Worm (Caenorhabditis elegans) whole organism, L3 larva: ENCODE results near the gene Y50D4A.6.

Experiments used
- R02D3.7 ChIP-seq: fragments of 150-350 bp; optimal IDR thresholded peaks from 2 replicates; lab custom pipeline; 2014; ENCODE audit warnings: missing biosample characterization, missing genetic modification characterization
- ZK546.5 ChIP-seq: sonication (generic microtip); optimal IDR thresholded peaks from 2 replicates; lab custom pipeline; 2017; ENCODE audit warnings: missing biosample characterization, missing genetic modification characterization
- aly-2 ChIP-seq: fragments of 150-350 bp; optimal IDR thresholded peaks from 2 replicates; lab custom pipeline; 2014; ENCODE audit warnings: missing biosample characterization, missing genetic modification characterization
- ama-1 ChIP-seq: fragments of 150-350 bp; optimal IDR thresholded peaks from 2 replicates; lab custom pipeline; 2018
- ceh-16 ChIP-seq: sonication (generic microtip); optimal IDR thresholded peaks from 2 replicates; lab custom pipeline; 2017; ENCODE audit warnings: missing biosample characterization, missing genetic modification characterization
- ceh-9 ChIP-seq: sonication (generic microtip); optimal IDR thresholded peaks from 2 replicates; lab custom pipeline; 2018; ENCODE audit warnings: missing biosample characterization, missing genetic modification characterization
- daf-12 ChIP-seq: fragments of 150-350 bp; optimal IDR thresholded peaks from 2 replicates; lab custom pipeline; 2014; ENCODE audit warnings: missing biosample characterization, missing genetic modification reagents, missing genetic modification characterization
- elt-1 ChIP-seq: fragments of 150-350 bp; optimal IDR thresholded peaks from 2 replicates; lab custom pipeline; 2014; ENCODE audit warnings: missing biosample characterization, missing genetic modification characterization
- elt-2 ChIP-seq: sonication (generic microtip); optimal IDR thresholded peaks from 2 replicates; lab custom pipeline; 2016; ENCODE audit warnings: missing genetic modification reagents, mild to moderate bottlenecking, missing genetic modification characterization, missing compliant biosample characterization
- elt-3 ChIP-seq, 3 experiments: fragments of 150-350 bp in 1 of 3; sonication (generic microtip) in 2 of 3; optimal IDR thresholded peaks; 2 replicates in 2 of 3; 4 replicates in 1 of 3; lab custom pipeline; 2014 to 2017; ENCODE audit warnings: missing biosample characterization in 3 of 3, missing genetic modification characterization in 3 of 3
- eor-1 ChIP-seq, 2 experiments: fragments of 150-350 bp; optimal IDR thresholded peaks; 2 replicates each; lab custom pipeline; 2014 to 2018; ENCODE audit warnings: missing biosample characterization in 2 of 2, missing genetic modification characterization in 2 of 2
- fkh-10 ChIP-seq: sonication (generic microtip); optimal IDR thresholded peaks from 2 replicates; lab custom pipeline; 2017; ENCODE audit warnings: missing biosample characterization, missing genetic modification reagents, missing genetic modification characterization
- fkh-2 ChIP-seq: fragments of 150-350 bp; optimal IDR thresholded peaks from 2 replicates; lab custom pipeline; 2014; ENCODE audit warnings: missing biosample characterization, missing genetic modification reagents, missing genetic modification characterization
- lin-15B ChIP-seq: fragments of 150-350 bp; optimal IDR thresholded peaks from 2 replicates; lab custom pipeline; 2014; ENCODE audit warnings: missing biosample characterization, missing genetic modification characterization
- lsy-12 ChIP-seq: sonication (generic microtip); optimal IDR thresholded peaks from 2 replicates; lab custom pipeline; 2016; ENCODE audit warnings: mild to moderate bottlenecking, missing genetic modification characterization, missing compliant biosample characterization
- mml-1 ChIP-seq: fragments of 150-350 bp; sonication (generic microtip); optimal IDR thresholded peaks from 3 replicates; lab custom pipeline; 2014; ENCODE audit warnings: missing biosample characterization, missing genetic modification characterization
- nfya-1 ChIP-seq: sonication (generic microtip); optimal IDR thresholded peaks from 2 replicates; lab custom pipeline; 2017; ENCODE audit warnings: missing genetic modification characterization, mild to moderate bottlenecking, missing compliant biosample characterization, antibody characterized with exemption, moderate library complexity; ENCODE audit not compliant: insufficient read depth
- nhr-12 ChIP-seq: fragments of 150-350 bp; optimal IDR thresholded peaks from 2 replicates; lab custom pipeline; 2014; ENCODE audit warnings: missing biosample characterization, missing genetic modification characterization
- nhr-23 ChIP-seq: fragments of 150-350 bp; optimal IDR thresholded peaks from 2 replicates; lab custom pipeline; 2014; ENCODE audit warnings: missing biosample characterization, missing genetic modification reagents, missing genetic modification characterization
- nhr-237 ChIP-seq: fragments of 150-350 bp; optimal IDR thresholded peaks from 2 replicates; lab custom pipeline; 2014; ENCODE audit warnings: missing biosample characterization, missing genetic modification characterization
- nhr-25 ChIP-seq: sonication (generic microtip); optimal IDR thresholded peaks from 2 replicates; lab custom pipeline; 2017; ENCODE audit warnings: missing biosample characterization, missing genetic modification characterization
- nhr-43 ChIP-seq: sonication (generic microtip); optimal IDR thresholded peaks from 2 replicates; lab custom pipeline; 2016; ENCODE audit warnings: mild to moderate bottlenecking, missing genetic modification characterization, missing compliant biosample characterization; ENCODE audit not compliant: poor library complexity, severe bottlenecking
- nhr-67 ChIP-seq: fragments of 150-350 bp; optimal IDR thresholded peaks from 2 replicates; lab custom pipeline; 2014; ENCODE audit warnings: missing biosample characterization, missing genetic modification characterization
- snpc-4 ChIP-seq: fragments of 150-350 bp; optimal IDR thresholded peaks from 2 replicates; lab custom pipeline; 2014; ENCODE audit warnings: missing biosample characterization, missing genetic modification characterization
- tbx-2 ChIP-seq: sonication (generic microtip); optimal IDR thresholded peaks from 2 replicates; lab custom pipeline; 2016; ENCODE audit warnings: mild to moderate bottlenecking, missing genetic modification characterization, missing compliant biosample characterization
- unc-39 ChIP-seq: sonication (generic microtip); optimal IDR thresholded peaks from 4 replicates; lab custom pipeline; 2017; ENCODE audit warnings: missing biosample characterization, missing genetic modification characterization
- unc-62 ChIP-seq: fragments of 150-350 bp; sonication (generic microtip); optimal IDR thresholded peaks from 4 replicates; lab custom pipeline; 2014; ENCODE audit warnings: missing biosample characterization, missing genetic modification reagents, missing genetic modification characterization
- zag-1 ChIP-seq: fragments of 150-350 bp; optimal IDR thresholded peaks from 2 replicates; lab custom pipeline; 2014; ENCODE audit warnings: missing biosample characterization, missing genetic modification characterization
- ztf-11 ChIP-seq: fragments of 150-350 bp; optimal IDR thresholded peaks from 2 replicates; lab custom pipeline; 2014; ENCODE audit warnings: missing biosample characterization, missing genetic modification characterization
- ztf-4 ChIP-seq: fragments of 150-350 bp; optimal IDR thresholded peaks from 2 replicates; lab custom pipeline; 2014; ENCODE audit warnings: missing biosample characterization, missing genetic modification characterization

The Y50D4A.6 gene

DNA sequence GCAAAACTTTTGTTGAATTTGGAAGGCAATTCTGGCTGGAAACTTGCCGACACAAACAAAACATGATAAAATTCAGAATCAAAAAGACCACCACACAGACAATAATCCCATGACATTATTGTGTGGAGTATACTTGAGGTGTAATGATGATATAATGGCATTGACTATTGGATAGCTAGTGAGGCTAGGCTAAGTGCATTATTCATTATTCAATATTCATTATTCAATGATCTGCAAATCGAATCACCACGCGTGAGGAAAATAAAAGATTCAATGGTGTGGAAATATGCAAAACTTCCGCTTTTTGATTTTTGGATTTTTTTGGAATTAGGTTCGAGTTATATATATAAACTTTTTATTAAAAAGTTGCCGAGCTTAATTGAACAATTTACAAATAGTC, 24.5 kb upstream of the Y50D4A.6 start:
- TF ChIP-seq elt-2 (tag; lab: Kevin White, UChicago) = no peak
- TF ChIP-seq R02D3.7 (tag; lab: Kevin White, UChicago) = no peak
- no peak for TF ChIP-seq ceh-16 (tag; lab: Kevin White, UChicago)
- no peak for TF ChIP-seq unc-62 (GFP tag; lab: Kevin White, UChicago)
- no peak for TF ChIP-seq ztf-4 (tag; lab: Kevin White, UChicago)
- TF ChIP-seq nhr-43 (tag; lab: Kevin White, UChicago) = no peak
- TF ChIP-seq ceh-9 (tag; lab: Kevin White, UChicago) = no peak
- no peak for TF ChIP-seq elt-3 (tag; optimal IDR thresholded peaks at IDR 0.05; lab: Kevin White, UChicago)
- no peak for TF ChIP-seq nhr-67 (tag; lab: Kevin White, UChicago)
- TF ChIP-seq ama-1 = no peak
- TF ChIP-seq mml-1 (tag; lab: Kevin White, UChicago) = no peak
- no peak for TF ChIP-seq eor-1 (tag; optimal IDR thresholded peaks at IDR 0.05; lab: Kevin White, UChicago)
- no peak for TF ChIP-seq nhr-23 (tag; lab: Kevin White, UChicago)
- no peak for TF ChIP-seq nhr-25
- TF ChIP-seq daf-12 (tag; lab: Kevin White, UChicago) = no peak
- no peak for TF ChIP-seq zag-1 (tag; lab: Kevin White, UChicago)
- TF ChIP-seq, all 47 proteins: peak for 0

ce11 chrV:1220509-1220908, 21.4 kb upstream of the Y50D4A.6 start, which contains the start of gene Y50D4A.10:
Gene Y50D4A.10 (minus strand): TSS chrV:1220565.
- TF ChIP-seq ceh-16 (tag; lab: Kevin White, UChicago) (no peak), fkh-2 (tag; lab: Kevin White, UChicago) (no peak), elt-1 (tag; lab: Kevin White, UChicago) (no peak), R02D3.7 (tag; lab: Kevin White, UChicago) (no peak), tbx-2 (tag; lab: Kevin White, UChicago) (no peak), nfya-1 (tag; lab: Kevin White, UChicago) (no peak), daf-12 (tag; lab: Kevin White, UChicago) (no peak), nhr-237 (tag; lab: Kevin White, UChicago) (no peak)
- TF ChIP-seq, all 47 proteins: peak for 0

DNA sequence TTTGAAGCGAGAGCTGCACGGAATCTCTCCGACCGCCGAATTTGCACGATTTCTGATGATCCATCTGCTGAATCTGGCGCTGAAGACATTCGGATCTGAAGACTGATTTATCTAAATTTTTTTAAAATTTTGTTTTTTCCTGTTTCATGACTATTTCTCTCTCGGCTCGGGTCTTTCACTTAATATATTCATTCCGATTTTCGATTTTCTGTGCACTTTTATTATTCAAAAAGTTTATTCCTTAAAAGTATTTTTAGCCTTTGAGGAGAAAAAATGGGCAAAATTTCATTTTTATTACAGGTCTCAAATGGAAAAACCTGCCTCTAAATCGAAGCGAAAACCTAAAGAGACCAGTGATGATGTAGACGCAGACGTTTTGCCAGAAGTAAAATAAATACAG, 8.5 kb upstream of the Y50D4A.6 start, which contains the start of gene Y50D4A.1:
Gene Y50D4A.1, plus strand, starts transcription at position 301 of the 400 bp plus-strand sequence.
- no peak for TF ChIP-seq fkh-10 (GFP tag; lab: Kevin White, UChicago)
- no peak for TF ChIP-seq lin-15B
- TF ChIP-seq ZK546.5 = no peak
- TF ChIP-seq nfya-1 (tag; lab: Kevin White, UChicago) = no peak
- no peak for TF ChIP-seq nhr-12 (tag; lab: Kevin White, UChicago)
- no peak for TF ChIP-seq lsy-12 (tag; lab: Kevin White, UChicago)
- TF ChIP-seq R02D3.7 (tag; lab: Kevin White, UChicago) = no peak
- TF ChIP-seq nhr-23 (tag; lab: Kevin White, UChicago) = no peak
- TF ChIP-seq ztf-4 (tag; lab: Kevin White, UChicago) = no peak
- TF ChIP-seq zag-1 (tag; lab: Kevin White, UChicago) = no peak
- TF ChIP-seq snpc-4 = no peak
- no peak for TF ChIP-seq aly-2 (tag; lab: Kevin White, UChicago)
- TF ChIP-seq mml-1 (tag; lab: Kevin White, UChicago) = no peak
- no peak for TF ChIP-seq unc-39 (tag; lab: Kevin White, UChicago)
- TF ChIP-seq ztf-11 (tag; lab: Kevin White, UChicago) = no peak

ce11 chrV:1206971-1207370, 7.9 kb upstream of the Y50D4A.6 start, which contains the start of gene Y50D4A.5:
Gene Y50D4A.5 (plus strand): TSS chrV:1207307.
- no peak for TF ChIP-seq ama-1
- peak; percentile 6 for TF ChIP-seq lin-15B

ce11 chrV:1201717-1202116, 2.6 kb upstream of the Y50D4A.6 start:
- TF ChIP-seq nhr-67 (tag; lab: Kevin White, UChicago) (no peak), lin-15B (peak; percentile 4)
- TF ChIP-seq, all 47 proteins: peak for 1

ce11 chrV:1197064-1197724, 1.9 kb downstream of the Y50D4A.6 start:
- TF ChIP-seq lin-15B = peak; percentile 29
- TF ChIP-seq lsy-12 (tag; lab: Kevin White, UChicago) = peak; percentile 27
- peak; percentile 23 for TF ChIP-seq nfya-1 (tag; lab: Kevin White, UChicago)
- peak; percentile 87 for TF ChIP-seq R02D3.7 (tag; lab: Kevin White, UChicago)
- TF ChIP-seq elt-2 (tag; lab: Kevin White, UChicago) = peak; percentile 10
